Worm (Caenorhabditis elegans) whole organism, late embryonic: ENCODE data around the gene isy-1.

Experiments
- pag-3 ChIP-seq: sonication (generic microtip); optimal IDR thresholded peaks from 2 replicates; lab custom pipeline; 2016; ENCODE audit warnings: missing compliant biosample characterization, missing genetic modification characterization, borderline replicate concordance
- pha-4 ChIP-seq: fragments of 150-350 bp; optimal IDR thresholded peaks from 2 replicates; lab custom pipeline; 2018; ENCODE audit warnings: missing biosample characterization, missing genetic modification reagents, missing genetic modification characterization

DNA sequence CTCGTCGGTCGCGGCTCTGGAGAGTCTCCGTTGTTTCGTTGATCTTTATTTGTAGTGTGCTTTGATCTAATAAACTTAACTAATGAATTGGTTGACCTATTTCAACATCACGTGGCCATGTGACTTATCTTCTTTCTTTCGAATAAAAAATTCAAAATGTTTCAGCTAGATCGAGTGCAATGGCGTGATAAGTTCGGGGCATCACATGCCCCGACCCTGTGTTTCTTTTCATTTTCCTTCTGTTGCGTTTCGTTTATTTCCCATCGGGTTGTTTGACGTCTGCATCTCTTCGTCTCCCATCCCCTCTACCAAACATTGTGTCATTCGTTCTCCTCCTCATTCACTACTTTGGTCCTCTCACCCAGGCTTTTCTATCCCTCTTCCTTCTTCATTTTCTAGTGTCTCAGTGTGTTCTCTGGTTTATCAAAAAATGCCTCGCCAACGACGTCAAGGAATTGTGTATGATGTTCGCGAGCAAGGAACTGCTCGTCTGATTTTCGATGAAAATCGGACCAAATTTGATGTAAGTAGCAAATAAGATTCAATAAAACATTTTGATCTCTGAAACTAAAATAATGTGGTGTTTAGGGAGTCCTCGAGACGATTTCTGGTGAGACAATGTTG is 48.7 kb downstream of the isy-1 start, which contains the start of gene F17C11.4:
- TF ChIP-seq pha-4 (no peak), pag-3 (tag; lab: Kevin White, UChicago) (no peak)
